Fruit fly (Drosophila melanogaster): Measurements from ENCODE around the gene CG18585.

Gene CG18585

DNA sequence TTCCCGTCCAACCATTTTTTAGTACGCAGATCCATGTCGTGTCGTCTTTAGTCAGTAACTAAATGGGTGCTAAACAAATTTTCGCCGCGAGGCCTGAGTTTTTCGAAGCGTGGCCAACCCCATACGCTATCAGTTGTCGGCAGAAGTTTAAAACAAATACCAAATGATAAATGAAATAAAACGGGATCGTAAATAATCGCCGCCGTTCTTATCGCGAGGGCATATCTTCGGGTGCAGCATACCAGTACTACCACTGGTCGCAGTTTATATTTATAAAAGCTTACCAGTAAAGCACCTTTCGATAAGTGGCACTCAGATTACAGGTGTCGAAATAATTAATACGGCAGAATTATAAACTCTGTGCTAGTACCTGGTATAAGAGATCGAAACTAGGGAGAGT lies 5.6 kb downstream of the CG18585 start (continued):
- TF ChIP-seq CG11504 (tag; optimal IDR thresholded peaks at IDR 0.05) (no peak), nau (GFP tag; optimal IDR thresholded peaks at IDR 0.05) (no peak), CG16813 (GFP tag; IDR thresholded peaks at IDR 0.05; ENCODE audit: partially characterized antibody) (no peak), CG6683 (GFP tag; optimal IDR thresholded peaks at IDR 0.05) (no peak), CG4404 (GFP tag; IDR thresholded peaks at IDR 0.05) (no peak), inv (GFP tag; IDR thresholded peaks at IDR 0.05; ENCODE audit: partially characterized antibody) (no peak), dati (GFP tag; IDR thresholded peaks at IDR 0.05) (no peak), Abd-B (GFP tag; optimal IDR thresholded peaks at IDR 0.05) (no peak), twi (tag; optimal IDR thresholded peaks at IDR 0.05) (no peak), CG17829 (tag; optimal IDR thresholded peaks at IDR 0.05) (no peak), peb (GFP tag; IDR thresholded peaks at IDR 0.05) (no peak), chn (GFP tag; optimal IDR thresholded peaks at IDR 0.05) (no peak), lilli (GFP tag; optimal IDR thresholded peaks at IDR 0.05) (no peak), tna (GFP tag; IDR thresholded peaks at IDR 0.05; ENCODE audit: partially characterized antibody) (no peak), CG34422 (GFP tag; IDR thresholded peaks at IDR 0.05) (no peak), HLH4C (GFP tag; IDR thresholded peaks at IDR 0.05; ENCODE audit: partially characterized antibody) (no peak), CG7839 (tag; optimal IDR thresholded peaks at IDR 0.05) (no peak), CG8290 (GFP tag; optimal IDR thresholded peaks at IDR 0.05) (no peak), CG8290 (tag; optimal IDR thresholded peaks at IDR 0.05) (no peak), kay (GFP tag; optimal IDR thresholded peaks at IDR 0.05) (no peak), CG7987 (GFP tag; optimal IDR thresholded peaks at IDR 0.05) (no peak), gt (GFP tag; IDR thresholded peaks at IDR 0.05) (no peak), Usf (GFP tag; optimal IDR thresholded peaks at IDR 0.05) (no peak), CG3726 (GFP tag; IDR thresholded peaks at IDR 0.05) (no peak), CG2129 (GFP tag; IDR thresholded peaks at IDR 0.05; ENCODE audit: partially characterized antibody) (no peak), Asciz (GFP tag; optimal IDR thresholded peaks at IDR 0.05) (no peak), salm (tag; optimal IDR thresholded peaks at IDR 0.05) (peak; percentile 30), grn (GFP tag; optimal IDR thresholded peaks at IDR 0.05) (peak; percentile 95), Antp (GFP tag; optimal IDR thresholded peaks at IDR 0.05) (no peak), CG14965 (GFP tag; optimal IDR thresholded peaks at IDR 0.05; ENCODE audit: borderline replicate concordance) (no peak), Nf-YA (GFP tag; IDR thresholded peaks at IDR 0.05) (no peak), ranshi (GFP tag; IDR thresholded peaks at IDR 0.05) (no peak), CG7745 (tag; optimal IDR thresholded peaks at IDR 0.05) (no peak), CG43689 (GFP tag; IDR thresholded peaks at IDR 0.05) (no peak), H2.0 (GFP tag; IDR thresholded peaks at IDR 0.05) (no peak), scrt (GFP tag; optimal IDR thresholded peaks at IDR 0.05) (no peak), luna (GFP tag; optimal IDR thresholded peaks at IDR 0.05) (no peak), CG15011 (GFP tag; optimal IDR thresholded peaks at IDR 0.05) (no peak), CG6175 (GFP tag; IDR thresholded peaks at IDR 0.05) (no peak), CG18476 (GFP tag; optimal IDR thresholded peaks at IDR 0.05) (no peak), Ets65A (GFP tag) (no peak), ttk (GFP tag; IDR thresholded peaks at IDR 0.05) (no peak), NC2β (GFP tag; optimal IDR thresholded peaks at IDR 0.05) (no peak), dpn (GFP tag; optimal IDR thresholded peaks at IDR 0.05) (no peak), NfI (GFP tag; optimal IDR thresholded peaks at IDR 0.05) (no peak), ssp (GFP tag; IDR thresholded peaks at IDR 0.05) (no peak), CG4820 (GFP tag; optimal IDR thresholded peaks at IDR 0.05) (no peak), Sox102F (GFP tag; optimal IDR thresholded peaks at IDR 0.05) (no peak), CG10565 (GFP tag; optimal IDR thresholded peaks at IDR 0.05) (no peak), CG16815 (GFP tag; optimal IDR thresholded peaks at IDR 0.05) (no peak), Hmx (GFP tag; optimal IDR thresholded peaks at IDR 0.05) (no peak), Sry-δ (GFP tag; optimal IDR thresholded peaks at IDR 0.05) (no peak)

All from whole organism, embryonic.